Worm (Caenorhabditis elegans) whole organism, L3 larva: ENCODE measurements around the gene pptr-2.

Experiments
- R02D3.7 ChIP-seq: fragments of 150-350 bp; optimal IDR thresholded peaks from 2 replicates; lab custom pipeline; 2014; ENCODE audit warnings: missing biosample characterization, missing genetic modification characterization
- ZK546.5 ChIP-seq: sonication (generic microtip); optimal IDR thresholded peaks from 2 replicates; lab custom pipeline; 2017; ENCODE audit warnings: missing biosample characterization, missing genetic modification characterization
- aly-2 ChIP-seq: fragments of 150-350 bp; optimal IDR thresholded peaks from 2 replicates; lab custom pipeline; 2014; ENCODE audit warnings: missing biosample characterization, missing genetic modification characterization
- ama-1 ChIP-seq: fragments of 150-350 bp; optimal IDR thresholded peaks from 2 replicates; lab custom pipeline; 2018
- ceh-16 ChIP-seq: sonication (generic microtip); optimal IDR thresholded peaks from 2 replicates; lab custom pipeline; 2017; ENCODE audit warnings: missing biosample characterization, missing genetic modification characterization
- ceh-28 ChIP-seq: fragments of 150-350 bp; optimal IDR thresholded peaks from 2 replicates; lab custom pipeline; 2014; ENCODE audit warnings: missing biosample characterization, missing genetic modification reagents, missing genetic modification characterization
- ceh-82 ChIP-seq: fragments of 150-350 bp; optimal IDR thresholded peaks from 2 replicates; lab custom pipeline; 2014; ENCODE audit warnings: missing biosample characterization, missing genetic modification characterization
- ceh-9 ChIP-seq: sonication (generic microtip); optimal IDR thresholded peaks from 2 replicates; lab custom pipeline; 2018; ENCODE audit warnings: missing biosample characterization, missing genetic modification characterization
- daf-12 ChIP-seq: fragments of 150-350 bp; optimal IDR thresholded peaks from 2 replicates; lab custom pipeline; 2014; ENCODE audit warnings: missing biosample characterization, missing genetic modification reagents, missing genetic modification characterization
- egl-5 ChIP-seq: fragments of 150-350 bp; optimal IDR thresholded peaks from 2 replicates; lab custom pipeline; 2017; ENCODE audit warnings: missing biosample characterization, missing genetic modification reagents, missing genetic modification characterization, inconsistent platforms
- elt-1 ChIP-seq: fragments of 150-350 bp; optimal IDR thresholded peaks from 2 replicates; lab custom pipeline; 2014; ENCODE audit warnings: missing biosample characterization, missing genetic modification characterization
- elt-2 ChIP-seq: sonication (generic microtip); optimal IDR thresholded peaks from 2 replicates; lab custom pipeline; 2016; ENCODE audit warnings: missing genetic modification reagents, mild to moderate bottlenecking, missing genetic modification characterization, missing compliant biosample characterization
- elt-3 ChIP-seq, 3 experiments: fragments of 150-350 bp in 1 of 3; sonication (generic microtip) in 2 of 3; optimal IDR thresholded peaks; 2 replicates in 2 of 3; 4 replicates in 1 of 3; lab custom pipeline; 2014 to 2017; ENCODE audit warnings: missing biosample characterization in 3 of 3, missing genetic modification characterization in 3 of 3
- fkh-2 ChIP-seq: fragments of 150-350 bp; optimal IDR thresholded peaks from 2 replicates; lab custom pipeline; 2014; ENCODE audit warnings: missing biosample characterization, missing genetic modification reagents, missing genetic modification characterization
- fos-1 ChIP-seq: fragments of 150-350 bp; optimal IDR thresholded peaks from 2 replicates; lab custom pipeline; 2014; ENCODE audit warnings: missing biosample characterization, missing genetic modification characterization
- hmg-11 ChIP-seq: sonication (generic microtip); optimal IDR thresholded peaks from 2 replicates; lab custom pipeline; 2016; ENCODE audit warnings: missing genetic modification characterization, missing compliant biosample characterization
- jun-1 ChIP-seq: fragments of 150-350 bp; optimal IDR thresholded peaks from 2 replicates; lab custom pipeline; 2014; ENCODE audit warnings: missing biosample characterization, missing genetic modification reagents, missing genetic modification characterization
- lin-15B ChIP-seq: fragments of 150-350 bp; optimal IDR thresholded peaks from 2 replicates; lab custom pipeline; 2014; ENCODE audit warnings: missing biosample characterization, missing genetic modification characterization
- lin-39 ChIP-seq: fragments of 150-350 bp; optimal IDR thresholded peaks from 2 replicates; lab custom pipeline; 2018; ENCODE audit warnings: missing biosample characterization, missing genetic modification reagents, missing genetic modification characterization
- lsy-12 ChIP-seq: sonication (generic microtip); optimal IDR thresholded peaks from 2 replicates; lab custom pipeline; 2016; ENCODE audit warnings: mild to moderate bottlenecking, missing genetic modification characterization, missing compliant biosample characterization
- mdl-1 ChIP-seq: fragments of 150-350 bp; optimal IDR thresholded peaks from 2 replicates; lab custom pipeline; 2014; ENCODE audit warnings: missing biosample characterization, missing genetic modification characterization
- mml-1 ChIP-seq: fragments of 150-350 bp; sonication (generic microtip); optimal IDR thresholded peaks from 3 replicates; lab custom pipeline; 2014; ENCODE audit warnings: missing biosample characterization, missing genetic modification characterization
- nfya-1 ChIP-seq: sonication (generic microtip); optimal IDR thresholded peaks from 2 replicates; lab custom pipeline; 2017; ENCODE audit warnings: missing genetic modification characterization, mild to moderate bottlenecking, missing compliant biosample characterization, antibody characterized with exemption, moderate library complexity; ENCODE audit not compliant: insufficient read depth
- nhr-11 ChIP-seq: fragments of 150-350 bp; optimal IDR thresholded peaks from 2 replicates; lab custom pipeline; 2014; ENCODE audit warnings: missing biosample characterization, missing genetic modification characterization
- nhr-12 ChIP-seq: fragments of 150-350 bp; optimal IDR thresholded peaks from 2 replicates; lab custom pipeline; 2014; ENCODE audit warnings: missing biosample characterization, missing genetic modification characterization
- nhr-23 ChIP-seq: fragments of 150-350 bp; optimal IDR thresholded peaks from 2 replicates; lab custom pipeline; 2014; ENCODE audit warnings: missing biosample characterization, missing genetic modification reagents, missing genetic modification characterization
- nhr-237 ChIP-seq: fragments of 150-350 bp; optimal IDR thresholded peaks from 2 replicates; lab custom pipeline; 2014; ENCODE audit warnings: missing biosample characterization, missing genetic modification characterization
- nhr-25 ChIP-seq: sonication (generic microtip); optimal IDR thresholded peaks from 2 replicates; lab custom pipeline; 2017; ENCODE audit warnings: missing biosample characterization, missing genetic modification characterization
- nhr-28 ChIP-seq: fragments of 150-350 bp; optimal IDR thresholded peaks from 2 replicates; lab custom pipeline; 2014; ENCODE audit warnings: missing biosample characterization, missing genetic modification characterization
- nhr-43 ChIP-seq: sonication (generic microtip); optimal IDR thresholded peaks from 2 replicates; lab custom pipeline; 2016; ENCODE audit warnings: mild to moderate bottlenecking, missing genetic modification characterization, missing compliant biosample characterization; ENCODE audit not compliant: poor library complexity, severe bottlenecking
- nhr-67 ChIP-seq: fragments of 150-350 bp; optimal IDR thresholded peaks from 2 replicates; lab custom pipeline; 2014; ENCODE audit warnings: missing biosample characterization, missing genetic modification characterization
- nhr-77 ChIP-seq: fragments of 150-350 bp; optimal IDR thresholded peaks from 2 replicates; lab custom pipeline; 2014; ENCODE audit warnings: missing biosample characterization, missing genetic modification characterization
- pha-4 ChIP-seq: fragments of 150-350 bp; optimal IDR thresholded peaks from 2 replicates; lab custom pipeline; 2014; ENCODE audit warnings: missing biosample characterization, missing genetic modification reagents, missing genetic modification characterization
- pqm-1 ChIP-seq: fragments of 150-350 bp; optimal IDR thresholded peaks from 2 replicates; lab custom pipeline; 2017; ENCODE audit warnings: missing biosample characterization, missing genetic modification characterization, inconsistent platforms
- sea-2 ChIP-seq: fragments of 150-350 bp; sonication (generic microtip); optimal IDR thresholded peaks from 4 replicates; lab custom pipeline; 2014; ENCODE audit warnings: missing biosample characterization, missing genetic modification reagents, missing genetic modification characterization
- skn-1 ChIP-seq: fragments of 150-350 bp; optimal IDR thresholded peaks from 2 replicates; lab custom pipeline; 2014; ENCODE audit warnings: missing biosample characterization, missing genetic modification characterization
- snpc-4 ChIP-seq: fragments of 150-350 bp; optimal IDR thresholded peaks from 2 replicates; lab custom pipeline; 2014; ENCODE audit warnings: missing biosample characterization, missing genetic modification characterization
- tbx-2 ChIP-seq: sonication (generic microtip); optimal IDR thresholded peaks from 2 replicates; lab custom pipeline; 2016; ENCODE audit warnings: mild to moderate bottlenecking, missing genetic modification characterization, missing compliant biosample characterization
- unc-39 ChIP-seq: sonication (generic microtip); optimal IDR thresholded peaks from 4 replicates; lab custom pipeline; 2017; ENCODE audit warnings: missing biosample characterization, missing genetic modification characterization
- unc-62 ChIP-seq: fragments of 150-350 bp; sonication (generic microtip); optimal IDR thresholded peaks from 4 replicates; lab custom pipeline; 2014; ENCODE audit warnings: missing biosample characterization, missing genetic modification reagents, missing genetic modification characterization
- zag-1 ChIP-seq: fragments of 150-350 bp; optimal IDR thresholded peaks from 2 replicates; lab custom pipeline; 2014; ENCODE audit warnings: missing biosample characterization, missing genetic modification characterization
- ztf-11 ChIP-seq: fragments of 150-350 bp; optimal IDR thresholded peaks from 2 replicates; lab custom pipeline; 2014; ENCODE audit warnings: missing biosample characterization, missing genetic modification characterization
- ztf-4 ChIP-seq: fragments of 150-350 bp; optimal IDR thresholded peaks from 2 replicates; lab custom pipeline; 2014; ENCODE audit warnings: missing biosample characterization, missing genetic modification characterization

Gene pptr-2

DNA sequence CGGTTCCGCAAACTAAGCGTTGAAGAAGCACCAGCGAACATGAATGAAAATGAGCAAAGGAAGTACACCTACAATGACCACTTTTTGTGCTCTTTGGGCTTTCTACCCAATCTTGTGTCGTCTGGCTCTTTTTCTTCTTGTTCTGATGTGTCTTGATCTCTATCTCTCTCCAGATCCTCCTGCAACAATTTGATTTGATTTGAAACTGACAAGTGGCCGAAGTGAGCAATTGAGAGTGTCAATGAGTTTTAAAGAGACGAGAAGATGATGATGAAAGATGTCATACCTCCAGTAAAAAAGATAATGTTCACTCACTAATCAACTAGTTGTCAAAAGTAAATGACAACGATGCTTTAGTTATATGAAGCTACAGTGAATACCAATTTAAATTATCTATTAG, at the start of gene pptr-2:
TSS of gene pptr-2 (minus strand) at position 184 of the 400 bp plus-strand sequence.
- peak; percentile 21 for TF ChIP-seq nfya-1 (tag; lab: Kevin White, UChicago)
- no peak for TF ChIP-seq fos-1 (tag; lab: Kevin White, UChicago)

DNA sequence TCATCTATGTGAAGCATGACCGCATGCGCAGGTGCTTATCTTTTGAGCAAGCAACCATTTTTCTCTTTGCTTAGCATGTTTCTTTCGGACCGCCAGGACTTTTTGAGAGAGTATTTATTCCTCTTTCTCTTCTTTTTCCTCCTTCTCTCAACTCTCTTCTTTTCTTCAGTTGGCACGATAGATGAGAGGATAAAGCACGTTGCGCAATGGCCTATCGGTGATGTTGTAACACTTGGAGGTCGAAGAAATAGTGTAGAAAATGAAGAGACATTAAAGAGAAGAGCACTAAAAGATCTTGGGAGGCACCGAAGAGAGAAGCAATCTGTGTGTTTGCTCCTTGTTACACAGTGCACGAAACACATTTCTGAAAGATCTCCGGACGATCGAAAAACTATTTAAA, 49.0 kb upstream of the pptr-2 start:
- no peak for TF ChIP-seq ceh-9 (tag; lab: Kevin White, UChicago)
- peak; percentile 21 for TF ChIP-seq hmg-11
- no peak for TF ChIP-seq nhr-23 (tag; lab: Kevin White, UChicago)
- TF ChIP-seq mdl-1 (tag; lab: Kevin White, UChicago) = peak; percentile 57
- TF ChIP-seq lin-39 (tag; lab: Kevin White, UChicago) = peak; percentile 71
- no peak for TF ChIP-seq R02D3.7 (tag; lab: Kevin White, UChicago)
- TF ChIP-seq nfya-1 (tag; lab: Kevin White, UChicago) = peak; percentile 73

DNA sequence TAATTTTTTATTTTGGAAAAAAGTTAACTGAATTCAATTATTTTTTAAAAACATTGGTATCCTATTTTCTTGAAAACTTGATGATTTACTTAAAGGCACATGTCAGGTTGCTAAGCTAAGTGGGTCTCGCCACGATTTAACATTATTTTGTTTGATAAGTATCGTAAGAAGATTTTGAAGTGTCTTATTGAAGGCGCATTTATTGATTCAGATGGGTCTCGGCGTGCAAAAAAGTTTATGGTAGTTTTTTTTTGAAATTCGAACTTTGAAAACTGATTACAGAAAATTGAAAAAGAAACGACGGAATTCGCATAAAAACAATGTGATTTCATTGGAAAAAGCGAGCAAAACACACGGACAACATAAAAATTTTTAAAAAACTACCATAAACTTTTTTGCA, 48.2 kb upstream of the pptr-2 start:
- no peak for TF ChIP-seq nhr-237 (tag; lab: Kevin White, UChicago)
- TF ChIP-seq elt-1 (tag; lab: Kevin White, UChicago) = no peak
- no peak for TF ChIP-seq ZK546.5 (tag; lab: Kevin White, UChicago)
- TF ChIP-seq lin-15B (tag; lab: Kevin White, UChicago) = no peak

DNA sequence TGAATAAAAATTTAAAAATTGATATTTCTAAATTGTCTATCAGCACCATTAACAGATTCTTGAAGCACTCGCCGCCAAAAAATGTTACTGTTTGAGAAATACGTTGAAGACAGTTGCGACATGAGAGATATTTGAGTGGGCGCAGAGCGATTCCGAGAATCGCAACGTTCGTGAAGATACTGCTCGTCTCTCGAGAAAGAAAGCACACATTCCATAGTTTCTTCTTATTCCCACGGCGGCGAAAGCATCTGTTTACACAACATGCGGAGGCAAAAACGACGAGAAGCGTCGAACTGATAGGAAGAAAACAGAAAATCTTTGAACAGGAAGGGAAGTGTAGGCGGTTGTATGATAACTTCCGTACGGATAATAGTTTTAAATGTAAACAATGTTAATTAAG, 47.7 kb upstream of the pptr-2 start:
- TF ChIP-seq lin-15B (tag; lab: Kevin White, UChicago) (peak; percentile 7), ceh-28 (tag; lab: Kevin White, UChicago) (peak; percentile 1), ama-1 (peak; percentile 75), zag-1 (no peak), hmg-11 (no peak), nhr-43 (tag; lab: Kevin White, UChicago) (no peak), pha-4 (tag; lab: Kevin White, UChicago) (peak; percentile 36), nfya-1 (tag; lab: Kevin White, UChicago) (peak; percentile 12), snpc-4 (tag; lab: Kevin White, UChicago) (no peak), tbx-2 (tag; lab: Kevin White, UChicago) (peak; percentile 17), nhr-67 (tag; lab: Kevin White, UChicago) (no peak), lin-39 (tag; lab: Kevin White, UChicago) (no peak), nhr-11 (tag; lab: Kevin White, UChicago) (peak; percentile 90), lsy-12 (tag; lab: Kevin White, UChicago) (no peak), jun-1 (tag; lab: Kevin White, UChicago) (no peak)

DNA sequence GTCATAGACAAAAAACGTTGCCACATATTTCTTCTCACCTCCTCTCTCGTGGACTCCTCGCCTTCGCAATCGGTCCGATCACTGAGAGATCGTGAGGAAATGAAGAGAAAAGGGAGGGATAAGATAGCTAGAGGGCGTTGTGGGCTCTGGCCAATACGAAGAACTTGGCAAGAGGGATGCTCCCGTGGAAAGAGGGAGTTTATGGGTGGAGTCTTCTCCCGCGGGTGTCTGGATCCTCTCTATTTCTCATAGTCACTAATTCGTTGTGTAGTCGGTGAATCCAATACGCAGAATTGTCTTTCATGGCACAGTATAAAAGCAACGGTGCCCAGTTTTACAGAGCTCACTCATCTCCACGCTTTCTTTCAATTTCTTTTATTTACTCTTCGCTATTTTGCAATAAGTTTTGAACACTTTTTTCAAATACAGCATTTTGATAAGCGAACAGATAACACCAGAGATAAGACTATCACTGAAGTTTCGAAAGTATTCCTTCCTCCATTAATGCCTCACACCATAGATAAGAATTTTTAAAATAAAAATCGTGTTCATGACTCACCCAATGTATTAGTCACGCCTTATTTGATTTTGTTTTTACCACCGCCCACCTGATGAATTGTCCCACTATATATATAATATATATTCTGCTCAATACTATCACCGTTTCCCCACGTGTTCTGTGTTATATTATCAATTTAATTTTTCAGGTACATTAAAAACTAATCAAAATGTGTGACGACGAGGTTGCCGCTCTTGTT, 45.8 kb upstream of the pptr-2 start, which contains the start of gene act-1:
TSS of gene act-1 (plus strand) at position 708 of the 758 bp plus-strand sequence.
- TF ChIP-seq pha-4 (tag; lab: Kevin White, UChicago) = peak; percentile 44
- TF ChIP-seq ceh-16 (tag; lab: Kevin White, UChicago) = no peak
- no peak for TF ChIP-seq ztf-4
- TF ChIP-seq egl-5 = no peak
- no peak for TF ChIP-seq skn-1 (tag; lab: Kevin White, UChicago)
- no peak for TF ChIP-seq snpc-4 (tag; lab: Kevin White, UChicago)
- no peak for TF ChIP-seq ceh-9 (tag; lab: Kevin White, UChicago)
- no peak for TF ChIP-seq unc-62 (GFP tag; lab: Kevin White, UChicago)
- TF ChIP-seq nhr-77 = no peak
- no peak for TF ChIP-seq aly-2 (tag; lab: Kevin White, UChicago)
- no peak for TF ChIP-seq daf-12 (tag; lab: Kevin White, UChicago)
- TF ChIP-seq mdl-1 (tag; lab: Kevin White, UChicago) = no peak
- peak; percentile 40 for TF ChIP-seq jun-1 (tag; lab: Kevin White, UChicago)
- TF ChIP-seq elt-2 (tag; lab: Kevin White, UChicago) = peak; percentile 89
- TF ChIP-seq lin-15B (tag; lab: Kevin White, UChicago) = no peak
- TF ChIP-seq sea-2 (GFP tag; lab: Kevin White, UChicago) = no peak
- TF ChIP-seq tbx-2 (tag; lab: Kevin White, UChicago) = no peak
- TF ChIP-seq elt-3 (tag; optimal IDR thresholded peaks at IDR 0.05; lab: Kevin White, UChicago) = no peak
- no peak for TF ChIP-seq ceh-82 (tag; lab: Kevin White, UChicago)
- TF ChIP-seq R02D3.7 (tag; lab: Kevin White, UChicago) = no peak
- TF ChIP-seq mml-1 (tag; lab: Kevin White, UChicago) = no peak
- TF ChIP-seq nhr-11 (tag; lab: Kevin White, UChicago) = peak; percentile 65
- no peak for TF ChIP-seq ZK546.5 (tag; lab: Kevin White, UChicago)
- TF ChIP-seq fkh-2 (tag; lab: Kevin White, UChicago) = no peak
- no peak for TF ChIP-seq ztf-11 (tag; lab: Kevin White, UChicago)
- TF ChIP-seq unc-39 = no peak
- no peak for TF ChIP-seq nhr-12
- peak; percentile 78 for TF ChIP-seq pqm-1 (tag; lab: Kevin White, UChicago)
- no peak for TF ChIP-seq nhr-67 (tag; lab: Kevin White, UChicago)
- TF ChIP-seq hmg-11 = peak; percentile 31
- no peak for TF ChIP-seq nhr-28 (tag; lab: Kevin White, UChicago)
- TF ChIP-seq nhr-25 (tag; lab: Kevin White, UChicago) = no peak
